Fruit fly (Drosophila melanogaster): ENCODE results near the gene VhaM9.7-a.

dm6 chr3L:4277796-4278195 is 15.3 kb downstream of the VhaM9.7-a start, which contains the start of gene Ctl1:
- TF ChIP-seq CG14655 (GFP tag; optimal IDR thresholded peaks at IDR 0.05) (no peak), CG13204 (GFP tag; optimal IDR thresholded peaks at IDR 0.05) (no peak), CG32121 (GFP tag; IDR thresholded peaks at IDR 0.05) (no peak), rn (GFP tag; IDR thresholded peaks at IDR 0.05) (no peak), Ets98B (GFP tag; IDR thresholded peaks at IDR 0.05) (no peak), CG4496 (GFP tag; IDR thresholded peaks at IDR 0.05) (no peak), D1 (tag; optimal IDR thresholded peaks at IDR 0.05) (no peak), gl (tag; optimal IDR thresholded peaks at IDR 0.05) (no peak), CG9948 (tag; optimal IDR thresholded peaks at IDR 0.05) (no peak)
